Fruit fly (Drosophila melanogaster) whole organism, embryonic: ENCODE data around the gene CG5938.
A peak's percentile ranks its signal among the peaks of the same experiment; 100 is the strongest.

Experiments
- Ada2b ChIP-seq: fragments of 200-800 bp; sonication (Bioruptor generic); IDR thresholded peaks from 2 replicates; pipeline ENCODE4 v1.3.6; 2022; ENCODE audit warnings: missing biosample characterization, missing genetic modification characterization
- Adf1 ChIP-seq: fragments of 200-800 bp; sonication (Bioruptor generic); IDR thresholded peaks from 2 replicates; pipeline ENCODE4 v1.3.6; 2022; ENCODE audit warnings: missing biosample characterization, missing genetic modification characterization
- Awh ChIP-seq: fragments of 200-800 bp; sonication (Bioruptor generic); IDR thresholded peaks from 2 replicates; pipeline ENCODE4, ENCODE4 v1.3.6; 2022; ENCODE audit warnings: missing biosample characterization, missing genetic modification characterization
- Bteb2 ChIP-seq: fragments of 200-800 bp; sonication (Bioruptor generic); optimal IDR thresholded peaks from 2 replicates; lab custom pipeline; 2016; ENCODE audit warnings: missing biosample characterization, missing genetic modification characterization
- CG14667 ChIP-seq: fragments of 200-800 bp; sonication (Bioruptor generic); IDR thresholded peaks from 2 replicates; pipeline ENCODE4 v1.3.6; 2022; ENCODE audit warnings: missing biosample characterization, missing genetic modification characterization
- CG15073 ChIP-seq: fragments of 200-800 bp; sonication (Bioruptor generic); optimal IDR thresholded peaks from 2 replicates; lab custom pipeline; 2016; ENCODE audit warnings: missing biosample characterization, missing genetic modification characterization
- CG15696 ChIP-seq: fragments of 200-800 bp; sonication (Bioruptor generic); optimal IDR thresholded peaks from 2 replicates; lab custom pipeline; 2019; ENCODE audit warnings: missing biosample characterization, mild to moderate bottlenecking, missing genetic modification characterization, moderate library complexity
- CG17186 ChIP-seq: fragments of 200-800 bp; sonication (Bioruptor generic); optimal IDR thresholded peaks from 3 replicates; lab custom pipeline; 2017; ENCODE audit warnings: missing biosample characterization, missing genetic modification reagents, missing genetic modification characterization
- CG17802 ChIP-seq: fragments of 200-800 bp; sonication (Bioruptor generic); optimal IDR thresholded peaks from 2 replicates; lab custom pipeline; 2018; ENCODE audit warnings: missing biosample characterization, mild to moderate bottlenecking, missing genetic modification characterization, moderate library complexity
- CG17829 ChIP-seq: fragments of 200-800 bp; optimal IDR thresholded peaks from 2 replicates; lab custom pipeline; 2019; ENCODE audit warnings: missing biosample characterization, mild to moderate bottlenecking, missing genetic modification characterization, moderate library complexity
- CG18599 ChIP-seq: fragments of 200-800 bp; sonication (Bioruptor generic); optimal IDR thresholded peaks from 3 replicates; lab custom pipeline; 2017; ENCODE audit warnings: missing biosample characterization, missing genetic modification characterization, mild to moderate bottlenecking, moderate library complexity, missing genetic modification reagents
- CG2129 ChIP-seq: fragments of 200-800 bp; sonication (Bioruptor generic); IDR thresholded peaks from 2 replicates; pipeline ENCODE4 v1.3.6; 2022; ENCODE audit warnings: missing biosample characterization, missing genetic modification characterization; ENCODE audit not compliant: partially characterized antibody
- CG4328 ChIP-seq: fragments of 200-800 bp; sonication (Bioruptor generic); optimal IDR thresholded peaks from 3 replicates; lab custom pipeline; 2017; ENCODE audit warnings: missing biosample characterization, missing genetic modification reagents, missing genetic modification characterization
- CG6175 ChIP-seq: fragments of 200-800 bp; sonication (Bioruptor generic); IDR thresholded peaks from 3 replicates; pipeline ENCODE4 v1.3.6; 2022; ENCODE audit warnings: missing biosample characterization, missing genetic modification characterization
- CG6654 ChIP-seq: fragments of 200-800 bp; sonication (Bioruptor generic); optimal IDR thresholded peaks from 2 replicates; lab custom pipeline; 2017; ENCODE audit warnings: missing biosample characterization, mild to moderate bottlenecking, missing genetic modification characterization
- CG6765 ChIP-seq: fragments of 200-800 bp; sonication (Bioruptor generic); optimal IDR thresholded peaks from 3 replicates; lab custom pipeline; 2017; ENCODE audit warnings: missing biosample characterization, mild to moderate bottlenecking, missing genetic modification characterization
- CG7786 ChIP-seq: fragments of 200-800 bp; sonication (Bioruptor generic); optimal IDR thresholded peaks from 2 replicates; lab custom pipeline; 2016; ENCODE audit warnings: missing biosample characterization, missing genetic modification characterization
- CG7839 ChIP-seq: fragments of 200-800 bp; sonication (Bioruptor generic); optimal IDR thresholded peaks from 3 replicates; lab custom pipeline; 2018; ENCODE audit warnings: missing biosample characterization, mild to moderate bottlenecking, missing genetic modification characterization, moderate library complexity
- CG8281 ChIP-seq: fragments of 200-800 bp; sonication (Bioruptor generic); optimal IDR thresholded peaks from 2 replicates; lab custom pipeline; 2018; ENCODE audit warnings: missing biosample characterization, mild to moderate bottlenecking, missing genetic modification characterization, moderate library complexity
- CG8765 ChIP-seq: fragments of 200-800 bp; sonication (Bioruptor generic); IDR thresholded peaks from 2 replicates; pipeline ENCODE4 v1.3.6; 2022; ENCODE audit warnings: missing biosample characterization, missing genetic modification characterization
- CG9215 ChIP-seq: fragments of 200-800 bp; sonication (Bioruptor generic); IDR thresholded peaks from 2 replicates; pipeline ENCODE4 v1.3.6; 2022; ENCODE audit warnings: missing biosample characterization, missing genetic modification characterization
- CG9932 ChIP-seq: fragments of 200-800 bp; sonication (Bioruptor generic); IDR thresholded peaks from 2 replicates; pipeline ENCODE4 v1.3.6; 2022; ENCODE audit warnings: missing biosample characterization, missing genetic modification characterization
- ERR ChIP-seq: fragments of 200-800 bp; sonication (Bioruptor generic); optimal IDR thresholded peaks from 2 replicates; lab custom pipeline; 2016; ENCODE audit warnings: missing biosample characterization, missing genetic modification characterization
- Fer1 ChIP-seq: fragments of 200-800 bp; sonication (Bioruptor generic); optimal IDR thresholded peaks from 2 replicates; lab custom pipeline; 2017; ENCODE audit warnings: missing biosample characterization, mild to moderate bottlenecking, missing genetic modification characterization
- HLH54F ChIP-seq: fragments of 200-800 bp; sonication (Bioruptor generic); optimal IDR thresholded peaks from 3 replicates; lab custom pipeline; 2016; ENCODE audit warnings: missing biosample characterization, missing genetic modification characterization
- Lhr ChIP-seq: fragments of 200-800 bp; sonication (Bioruptor generic); optimal IDR thresholded peaks from 3 replicates; lab custom pipeline; 2017; ENCODE audit warnings: mild to moderate bottlenecking, missing biosample characterization, missing genetic modification reagents, missing genetic modification characterization
- Oli ChIP-seq: fragments of 200-800 bp; sonication (Bioruptor generic); optimal IDR thresholded peaks from 2 replicates; lab custom pipeline; 2018; ENCODE audit warnings: missing biosample characterization, mild to moderate bottlenecking, missing genetic modification characterization, moderate library complexity
- Rx ChIP-seq: fragments of 200-800 bp; sonication (Bioruptor generic); IDR thresholded peaks from 2 replicates; pipeline ENCODE4 v1.3.6; 2022; ENCODE audit warnings: missing biosample characterization, missing genetic modification characterization
- Xrp1 ChIP-seq: fragments of 200-800 bp; sonication (Bioruptor generic); IDR thresholded peaks from 2 replicates; pipeline ENCODE4 v1.3.6; 2022; ENCODE audit warnings: missing biosample characterization, missing genetic modification characterization
- aop ChIP-seq: fragments of 200-800 bp; sonication (Bioruptor generic); IDR thresholded peaks from 2 replicates; pipeline ENCODE4 v1.3.6; 2022; ENCODE audit warnings: missing biosample characterization, missing genetic modification characterization
- cato ChIP-seq: fragments of 200-800 bp; sonication (Bioruptor generic); optimal IDR thresholded peaks from 2 replicates; lab custom pipeline; 2016; ENCODE audit warnings: missing biosample characterization, missing genetic modification characterization, borderline replicate concordance
- chn ChIP-seq: fragments of 200-800 bp; sonication (Bioruptor generic); optimal IDR thresholded peaks from 2 replicates; lab custom pipeline; 2016; ENCODE audit warnings: missing biosample characterization, missing genetic modification characterization
- croc ChIP-seq: fragments of 200-800 bp; sonication (Bioruptor generic); conservative IDR thresholded peaks from 3 replicates; pipeline ENCODE4 v1.3.6; 2022; ENCODE audit warnings: missing biosample characterization, missing genetic modification characterization
- cwo ChIP-seq: fragments of 200-800 bp; sonication (Bioruptor generic); optimal IDR thresholded peaks from 3 replicates; lab custom pipeline; 2017; ENCODE audit warnings: missing biosample characterization, missing genetic modification characterization, mild to moderate bottlenecking, moderate library complexity, missing genetic modification reagents
- dmrt11E ChIP-seq: fragments of 200-800 bp; sonication (Bioruptor generic); optimal IDR thresholded peaks from 3 replicates; lab custom pipeline; 2018; ENCODE audit warnings: missing biosample characterization, mild to moderate bottlenecking, missing genetic modification characterization, moderate library complexity
- eve ChIP-seq, 2 experiments: fragments of >200 bp; optimal IDR thresholded peaks; 2 replicates each; lab custom pipeline; 2017; ENCODE audit warnings: missing biosample characterization in 2 of 2, missing genetic modification characterization in 2 of 2
- ewg ChIP-seq: fragments of 200-800 bp; sonication (Bioruptor generic); optimal IDR thresholded peaks from 3 replicates; lab custom pipeline; 2017; ENCODE audit warnings: mild to moderate bottlenecking, missing biosample characterization, missing genetic modification reagents, missing genetic modification characterization
- fd64A ChIP-seq: fragments of 200-800 bp; sonication (Bioruptor generic); optimal IDR thresholded peaks from 3 replicates; lab custom pipeline; 2018; ENCODE audit warnings: missing biosample characterization, mild to moderate bottlenecking, missing genetic modification characterization
- fu2 ChIP-seq: fragments of 200-800 bp; sonication (Bioruptor generic); optimal IDR thresholded peaks from 2 replicates; lab custom pipeline; 2016; ENCODE audit warnings: missing biosample characterization, missing genetic modification characterization
- gem ChIP-seq: fragments of 200-800 bp; sonication (Bioruptor generic); optimal IDR thresholded peaks from 2 replicates; lab custom pipeline; 2019; ENCODE audit warnings: missing biosample characterization, mild to moderate bottlenecking, missing genetic modification characterization, moderate library complexity
- jigr1 ChIP-seq: fragments of 200-800 bp; sonication (Bioruptor generic); IDR thresholded peaks from 3 replicates; pipeline ENCODE4 v1.3.6; 2022; ENCODE audit warnings: missing biosample characterization, missing genetic modification characterization
- onecut ChIP-seq: fragments of 200-800 bp; sonication (Bioruptor generic); IDR thresholded peaks from 2 replicates; pipeline ENCODE4 v1.3.6; 2022; ENCODE audit warnings: missing biosample characterization, missing genetic modification characterization
- pho ChIP-seq: fragments of 200-800 bp; sonication (Bioruptor generic); optimal IDR thresholded peaks from 2 replicates; lab custom pipeline; 2016; ENCODE audit warnings: missing biosample characterization, missing genetic modification characterization
- psq ChIP-seq: fragments of 200-800 bp; sonication (Bioruptor generic); optimal IDR thresholded peaks from 2 replicates; lab custom pipeline; 2017; ENCODE audit warnings: missing biosample characterization, missing genetic modification characterization
- pum ChIP-seq: fragments of 200-800 bp; sonication (Bioruptor generic); optimal IDR thresholded peaks from 2 replicates; lab custom pipeline; 2016; ENCODE audit warnings: missing biosample characterization, missing genetic modification characterization
- sc ChIP-seq, 3 experiments: fragments of >200 bp in 2 of 3; fragments of 200-800 bp in 1 of 3; sonication (Bioruptor generic) in 1 of 3; optimal IDR thresholded peaks; 2 replicates in 2 of 3; 3 replicates in 1 of 3; lab custom pipeline; 2017; ENCODE audit warnings: mild to moderate bottlenecking in 1 of 3, missing biosample characterization in 1 of 3, missing genetic modification characterization in 1 of 3, missing genetic modification reagents in 1 of 3
- sens ChIP-seq: fragments of 200-800 bp; sonication (Bioruptor generic); peaks from one replicate; lab custom pipeline; 2016; ENCODE audit warnings: missing biosample characterization, missing genetic modification characterization
- slp2 ChIP-seq: fragments of 200-800 bp; sonication (Bioruptor generic); optimal IDR thresholded peaks from 2 replicates; lab custom pipeline; 2016; ENCODE audit warnings: missing biosample characterization, missing genetic modification characterization

Gene CG5938

DNA sequence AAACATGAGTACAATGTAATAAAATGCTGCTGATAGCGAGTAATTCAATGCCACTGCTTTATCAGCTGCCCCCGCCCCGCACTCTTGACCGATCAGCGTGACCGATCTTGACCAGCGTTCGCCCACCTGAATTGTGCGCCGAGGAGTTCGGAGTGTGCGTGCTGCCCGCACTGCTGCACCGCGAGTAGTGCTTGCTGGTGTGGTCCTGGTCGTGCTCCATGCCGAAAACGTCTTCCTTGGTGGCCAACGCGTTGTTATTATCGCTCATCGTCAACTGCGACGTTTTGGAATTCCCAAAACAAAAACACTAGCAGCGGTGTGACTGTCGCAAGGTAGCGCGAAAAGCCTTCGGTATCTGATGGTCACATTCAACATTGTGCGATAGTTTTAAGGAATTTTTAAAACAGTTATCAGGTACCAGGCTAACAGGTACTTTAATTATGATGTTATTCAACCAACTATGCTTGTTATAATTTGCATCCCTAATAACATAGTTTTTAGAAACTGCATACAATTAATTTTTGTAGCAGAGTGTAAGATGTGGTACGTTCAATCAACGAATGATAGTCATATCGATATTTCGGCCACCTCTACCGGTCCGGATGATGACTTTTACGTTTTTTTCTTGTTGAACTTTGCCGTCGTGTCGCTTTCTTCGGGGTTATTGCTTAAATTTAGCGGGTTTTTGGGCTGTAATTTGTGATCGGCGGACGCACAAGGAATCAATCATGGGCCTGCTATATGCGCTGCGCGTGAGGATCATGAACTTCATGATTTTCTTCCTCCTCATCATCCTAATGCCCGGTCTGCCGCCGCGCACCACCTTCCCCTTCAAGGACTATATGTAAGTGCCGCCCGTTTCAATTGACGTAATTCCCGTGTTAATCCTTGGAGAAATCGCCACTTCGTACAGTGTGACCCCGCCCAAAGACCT, 13.9 kb downstream of the CG5938 start, which contains the start of the genes bigmax and Hmu (continued):
- TF ChIP-seq CG9215 (GFP tag; lab: Robert Waterston, UW) (peak; percentile 79), CG2129 (peak; percentile 87), CG17802 (tag; lab: Kevin White, UChicago) (peak; percentile 49), CG18599 (GFP tag; lab: Kevin White, UChicago) (peak; percentile 85), croc (GFP tag; lab: Robert Waterston, UW) (peak; percentile 46), Adf1 (GFP tag; lab: Robert Waterston, UW) (peak; percentile 65), fd64A (GFP tag; lab: Kevin White, UChicago) (no peak), CG15073 (no peak), CG6765 (no peak), Bteb2 (GFP tag; lab: Kevin White, UChicago) (peak; percentile 88), HLH54F (GFP tag; lab: Kevin White, UChicago) (peak; percentile 87), slp2 (GFP tag; lab: Kevin White, UChicago) (peak; percentile 73), fu2 (peak; percentile 87), Xrp1 (GFP tag; lab: Robert Waterston, UW) (peak; percentile 87), dmrt11E (tag; lab: Kevin White, UChicago) (peak; percentile 72), ERR (GFP tag; lab: Kevin White, UChicago) (peak; percentile 86), sens (GFP tag; lab: Kevin White, UChicago) (peak; percentile 94), onecut (GFP tag; lab: Robert Waterston, UW) (peak; percentile 59), pho (peak; percentile 93), CG15696 (tag; lab: Kevin White, UChicago) (peak; percentile 62), cato (GFP tag; lab: Kevin White, UChicago) (peak; percentile 4), CG17186 (peak; percentile 64), CG8765 (GFP tag; lab: Robert Waterston, UW) (peak; percentile 65), eve (GFP tag; optimal IDR thresholded peaks at IDR 0.05; lab: Kevin White, UChicago) (no peak), gem (tag; lab: Kevin White, UChicago) (peak; percentile 89), Fer1 (peak; percentile 79), CG7839 (tag; lab: Kevin White, UChicago) (peak; percentile 84), Oli (tag; lab: Kevin White, UChicago) (peak; percentile 68), Ada2b (GFP tag; lab: Robert Waterston, UW) (peak; percentile 80), CG17829 (tag; lab: Kevin White, UChicago) (peak; percentile 88), CG4328 (GFP tag; lab: Kevin White, UChicago) (peak; percentile 1), Lhr (peak; percentile 86), aop (no peak), CG8281 (tag; lab: Kevin White, UChicago) (peak; percentile 21), Rx (GFP tag; lab: Robert Waterston, UW) (peak; percentile 56; the same call in 1 of the 2 replicates), Awh (peak; percentile 48; the same call in 1 of the 2 replicates), CG6654 (GFP tag; lab: Kevin White, UChicago) (no peak), jigr1 (peak; percentile 74; the same call in 2 of the 3 replicates), ewg (GFP tag; lab: Kevin White, UChicago) (peak; percentile 73), psq (GFP tag; lab: Kevin White, UChicago) (peak; percentile 43), pum (GFP tag; lab: Kevin White, UChicago) (peak; percentile 85), chn (GFP tag; lab: Kevin White, UChicago) (peak; percentile 79), cwo (peak; percentile 47), CG6175 (GFP tag; lab: Robert Waterston, UW) (peak; percentile 64; the same call in 1 of the 3 replicates), sc (optimal IDR thresholded peaks at IDR 0.05; lab: Kevin White, UChicago) (no peak), sc (GFP tag; optimal IDR thresholded peaks at IDR 0.05; lab: Kevin White, UChicago) (peak; percentile 3), CG7786 (peak; percentile 88), CG14667 (peak; percentile 62; the same call in 1 of the 2 replicates), CG9932 (GFP tag; lab: Robert Waterston, UW) (peak; percentile 93)
